Worm (Caenorhabditis elegans) whole organism, L3 larva: ENCODE data around the gene npr-37.

Source experiments
- R02D3.7 ChIP-seq: fragments of 150-350 bp; optimal IDR thresholded peaks from 2 replicates; lab custom pipeline; 2014; ENCODE audit warnings: missing biosample characterization, missing genetic modification characterization
- ZK546.5 ChIP-seq: sonication (generic microtip); optimal IDR thresholded peaks from 2 replicates; lab custom pipeline; 2017; ENCODE audit warnings: missing biosample characterization, missing genetic modification characterization
- aly-2 ChIP-seq: fragments of 150-350 bp; optimal IDR thresholded peaks from 2 replicates; lab custom pipeline; 2014; ENCODE audit warnings: missing biosample characterization, missing genetic modification characterization
- ama-1 ChIP-seq: fragments of 150-350 bp; optimal IDR thresholded peaks from 2 replicates; lab custom pipeline; 2018
- ceh-16 ChIP-seq: sonication (generic microtip); optimal IDR thresholded peaks from 2 replicates; lab custom pipeline; 2017; ENCODE audit warnings: missing biosample characterization, missing genetic modification characterization
- ceh-28 ChIP-seq: fragments of 150-350 bp; optimal IDR thresholded peaks from 2 replicates; lab custom pipeline; 2014; ENCODE audit warnings: missing biosample characterization, missing genetic modification reagents, missing genetic modification characterization
- ceh-9 ChIP-seq: sonication (generic microtip); optimal IDR thresholded peaks from 2 replicates; lab custom pipeline; 2018; ENCODE audit warnings: missing biosample characterization, missing genetic modification characterization
- daf-12 ChIP-seq: fragments of 150-350 bp; optimal IDR thresholded peaks from 2 replicates; lab custom pipeline; 2014; ENCODE audit warnings: missing biosample characterization, missing genetic modification reagents, missing genetic modification characterization
- egl-27 ChIP-seq: sonication (generic microtip); optimal IDR thresholded peaks from 4 replicates; lab custom pipeline; 2017; ENCODE audit warnings: missing biosample characterization, missing genetic modification reagents, missing genetic modification characterization
- egl-5 ChIP-seq: fragments of 150-350 bp; optimal IDR thresholded peaks from 2 replicates; lab custom pipeline; 2017; ENCODE audit warnings: missing biosample characterization, missing genetic modification reagents, missing genetic modification characterization, inconsistent platforms
- elt-1 ChIP-seq: fragments of 150-350 bp; optimal IDR thresholded peaks from 2 replicates; lab custom pipeline; 2014; ENCODE audit warnings: missing biosample characterization, missing genetic modification characterization
- elt-2 ChIP-seq: sonication (generic microtip); optimal IDR thresholded peaks from 2 replicates; lab custom pipeline; 2016; ENCODE audit warnings: missing genetic modification reagents, mild to moderate bottlenecking, missing genetic modification characterization, missing compliant biosample characterization
- elt-3 ChIP-seq, 3 experiments: fragments of 150-350 bp in 1 of 3; sonication (generic microtip) in 2 of 3; optimal IDR thresholded peaks; 2 replicates in 2 of 3; 4 replicates in 1 of 3; lab custom pipeline; 2014 to 2017; ENCODE audit warnings: missing biosample characterization in 3 of 3, missing genetic modification characterization in 3 of 3
- eor-1 ChIP-seq, 2 experiments: fragments of 150-350 bp; optimal IDR thresholded peaks; 2 replicates each; lab custom pipeline; 2014 to 2018; ENCODE audit warnings: missing biosample characterization in 2 of 2, missing genetic modification characterization in 2 of 2
- fkh-10 ChIP-seq: sonication (generic microtip); optimal IDR thresholded peaks from 2 replicates; lab custom pipeline; 2017; ENCODE audit warnings: missing biosample characterization, missing genetic modification reagents, missing genetic modification characterization
- fkh-2 ChIP-seq: fragments of 150-350 bp; optimal IDR thresholded peaks from 2 replicates; lab custom pipeline; 2014; ENCODE audit warnings: missing biosample characterization, missing genetic modification reagents, missing genetic modification characterization
- fos-1 ChIP-seq: fragments of 150-350 bp; optimal IDR thresholded peaks from 2 replicates; lab custom pipeline; 2014; ENCODE audit warnings: missing biosample characterization, missing genetic modification characterization
- hmg-11 ChIP-seq: sonication (generic microtip); optimal IDR thresholded peaks from 2 replicates; lab custom pipeline; 2016; ENCODE audit warnings: missing genetic modification characterization, missing compliant biosample characterization
- jun-1 ChIP-seq: fragments of 150-350 bp; optimal IDR thresholded peaks from 2 replicates; lab custom pipeline; 2014; ENCODE audit warnings: missing biosample characterization, missing genetic modification reagents, missing genetic modification characterization
- lin-15B ChIP-seq: fragments of 150-350 bp; optimal IDR thresholded peaks from 2 replicates; lab custom pipeline; 2014; ENCODE audit warnings: missing biosample characterization, missing genetic modification characterization
- lin-39 ChIP-seq: fragments of 150-350 bp; optimal IDR thresholded peaks from 2 replicates; lab custom pipeline; 2018; ENCODE audit warnings: missing biosample characterization, missing genetic modification reagents, missing genetic modification characterization
- lsy-12 ChIP-seq: sonication (generic microtip); optimal IDR thresholded peaks from 2 replicates; lab custom pipeline; 2016; ENCODE audit warnings: mild to moderate bottlenecking, missing genetic modification characterization, missing compliant biosample characterization
- mdl-1 ChIP-seq: fragments of 150-350 bp; optimal IDR thresholded peaks from 2 replicates; lab custom pipeline; 2014; ENCODE audit warnings: missing biosample characterization, missing genetic modification characterization
- mml-1 ChIP-seq: fragments of 150-350 bp; sonication (generic microtip); optimal IDR thresholded peaks from 3 replicates; lab custom pipeline; 2014; ENCODE audit warnings: missing biosample characterization, missing genetic modification characterization
- nfya-1 ChIP-seq: sonication (generic microtip); optimal IDR thresholded peaks from 2 replicates; lab custom pipeline; 2017; ENCODE audit warnings: missing genetic modification characterization, mild to moderate bottlenecking, missing compliant biosample characterization, antibody characterized with exemption, moderate library complexity; ENCODE audit not compliant: insufficient read depth
- nhr-11 ChIP-seq: fragments of 150-350 bp; optimal IDR thresholded peaks from 2 replicates; lab custom pipeline; 2014; ENCODE audit warnings: missing biosample characterization, missing genetic modification characterization
- nhr-12 ChIP-seq: fragments of 150-350 bp; optimal IDR thresholded peaks from 2 replicates; lab custom pipeline; 2014; ENCODE audit warnings: missing biosample characterization, missing genetic modification characterization
- nhr-23 ChIP-seq: fragments of 150-350 bp; optimal IDR thresholded peaks from 2 replicates; lab custom pipeline; 2014; ENCODE audit warnings: missing biosample characterization, missing genetic modification reagents, missing genetic modification characterization
- nhr-237 ChIP-seq: fragments of 150-350 bp; optimal IDR thresholded peaks from 2 replicates; lab custom pipeline; 2014; ENCODE audit warnings: missing biosample characterization, missing genetic modification characterization
- nhr-28 ChIP-seq: fragments of 150-350 bp; optimal IDR thresholded peaks from 2 replicates; lab custom pipeline; 2014; ENCODE audit warnings: missing biosample characterization, missing genetic modification characterization
- nhr-67 ChIP-seq: fragments of 150-350 bp; optimal IDR thresholded peaks from 2 replicates; lab custom pipeline; 2014; ENCODE audit warnings: missing biosample characterization, missing genetic modification characterization
- nhr-76 ChIP-seq: fragments of 150-350 bp; sonication (generic microtip); optimal IDR thresholded peaks from 5 replicates; lab custom pipeline; 2014; ENCODE audit warnings: missing biosample characterization, missing genetic modification characterization
- pha-4 ChIP-seq: fragments of 150-350 bp; optimal IDR thresholded peaks from 2 replicates; lab custom pipeline; 2014; ENCODE audit warnings: missing biosample characterization, missing genetic modification reagents, missing genetic modification characterization
- pqm-1 ChIP-seq: fragments of 150-350 bp; optimal IDR thresholded peaks from 2 replicates; lab custom pipeline; 2017; ENCODE audit warnings: missing biosample characterization, missing genetic modification characterization, inconsistent platforms
- sea-2 ChIP-seq: fragments of 150-350 bp; sonication (generic microtip); optimal IDR thresholded peaks from 4 replicates; lab custom pipeline; 2014; ENCODE audit warnings: missing biosample characterization, missing genetic modification reagents, missing genetic modification characterization
- snpc-4 ChIP-seq: fragments of 150-350 bp; optimal IDR thresholded peaks from 2 replicates; lab custom pipeline; 2014; ENCODE audit warnings: missing biosample characterization, missing genetic modification characterization
- tbx-2 ChIP-seq: sonication (generic microtip); optimal IDR thresholded peaks from 2 replicates; lab custom pipeline; 2016; ENCODE audit warnings: mild to moderate bottlenecking, missing genetic modification characterization, missing compliant biosample characterization
- unc-39 ChIP-seq: sonication (generic microtip); optimal IDR thresholded peaks from 4 replicates; lab custom pipeline; 2017; ENCODE audit warnings: missing biosample characterization, missing genetic modification characterization
- unc-62 ChIP-seq: fragments of 150-350 bp; sonication (generic microtip); optimal IDR thresholded peaks from 4 replicates; lab custom pipeline; 2014; ENCODE audit warnings: missing biosample characterization, missing genetic modification reagents, missing genetic modification characterization
- zag-1 ChIP-seq: fragments of 150-350 bp; optimal IDR thresholded peaks from 2 replicates; lab custom pipeline; 2014; ENCODE audit warnings: missing biosample characterization, missing genetic modification characterization
- ztf-11 ChIP-seq: fragments of 150-350 bp; optimal IDR thresholded peaks from 2 replicates; lab custom pipeline; 2014; ENCODE audit warnings: missing biosample characterization, missing genetic modification characterization
- ztf-4 ChIP-seq: fragments of 150-350 bp; optimal IDR thresholded peaks from 2 replicates; lab custom pipeline; 2014; ENCODE audit warnings: missing biosample characterization, missing genetic modification characterization

npr-37 gene

DNA sequence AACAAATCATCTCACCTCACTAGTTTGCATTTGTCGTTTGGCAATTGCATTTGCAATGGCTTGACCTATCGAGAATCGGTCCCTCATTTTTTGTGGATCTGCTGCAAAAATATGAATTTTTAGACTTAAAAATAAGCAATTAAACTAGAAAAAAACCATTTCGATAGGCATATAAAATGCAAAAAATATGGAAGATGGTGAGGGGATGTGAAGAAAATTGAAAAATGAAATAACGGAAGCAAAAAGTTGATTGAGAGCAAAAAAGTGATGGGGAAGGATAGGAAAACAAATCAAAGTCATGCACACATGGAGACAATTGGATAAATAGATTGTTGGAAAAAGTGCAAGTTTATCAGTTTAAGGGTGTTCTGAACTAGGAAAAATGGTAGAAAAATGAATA is at the start of gene npr-37:
Gene npr-37, minus strand, starts transcription at position 101 of the 400 bp plus-strand sequence.
- TF ChIP-seq sea-2 (GFP tag; lab: Kevin White, UChicago): no peak
- no peak for TF ChIP-seq nfya-1
- no peak for TF ChIP-seq daf-12 (tag; lab: Kevin White, UChicago)
- no peak for TF ChIP-seq lsy-12 (tag; lab: Kevin White, UChicago)

DNA sequence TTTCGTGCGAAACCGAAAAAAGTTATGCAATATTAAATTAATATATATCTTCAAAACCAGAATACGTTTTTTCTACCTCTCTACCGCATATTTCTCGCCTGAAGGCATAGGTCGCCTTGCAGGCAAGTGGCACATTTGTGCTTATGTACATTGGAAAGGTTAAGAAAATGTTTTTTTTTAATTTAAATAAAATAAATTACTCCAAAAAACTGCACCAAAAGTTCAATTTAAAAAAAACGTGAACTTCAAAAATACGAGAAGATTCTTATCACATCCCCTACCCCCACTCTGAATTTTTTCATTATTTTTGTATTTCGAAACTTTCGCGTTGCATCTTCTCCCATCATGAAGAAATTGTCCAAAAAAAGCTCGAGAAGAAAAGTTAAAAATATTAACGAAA is 43.4 kb upstream of the npr-37 start, which contains the start of gene W03G1.2:
Gene W03G1.2, plus strand, starts transcription at position 301 of the 400 bp plus-strand sequence.
- TF ChIP-seq lin-39 (tag; lab: Kevin White, UChicago) (no peak), nfya-1 (no peak), fkh-10 (no peak), ztf-4 (tag; lab: Kevin White, UChicago) (no peak), ceh-9 (tag; lab: Kevin White, UChicago) (no peak), hmg-11 (tag; lab: Kevin White, UChicago) (no peak), egl-5 (no peak), nhr-12 (tag; lab: Kevin White, UChicago) (no peak), unc-39 (tag; lab: Kevin White, UChicago) (no peak), ama-1 (no peak), sea-2 (GFP tag; lab: Kevin White, UChicago) (no peak), lin-15B (tag; lab: Kevin White, UChicago) (no peak), nhr-76 (tag; lab: Kevin White, UChicago) (no peak), tbx-2 (no peak), ZK546.5 (no peak), nhr-23 (tag; lab: Kevin White, UChicago) (no peak), aly-2 (tag; lab: Kevin White, UChicago) (no peak), nhr-67 (tag; lab: Kevin White, UChicago) (no peak)

DNA sequence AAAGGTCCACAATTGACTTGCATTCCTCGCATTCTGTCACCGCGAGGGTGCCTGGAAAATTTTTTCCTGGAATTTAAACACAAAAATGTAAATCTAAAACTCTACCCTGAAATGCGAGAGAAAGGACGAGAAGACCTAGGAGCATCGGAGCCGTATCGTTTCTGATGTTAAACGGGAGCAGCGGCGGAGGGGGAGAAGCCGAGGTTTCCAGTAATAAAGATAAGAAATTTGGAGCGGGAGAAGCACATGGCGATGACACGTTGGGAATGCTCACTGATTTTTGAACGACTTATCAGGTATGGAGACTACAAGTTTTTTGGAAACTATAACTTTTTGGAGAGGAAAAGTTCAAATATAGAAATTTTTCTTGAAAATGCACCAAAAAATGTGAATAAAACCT is 42.6 kb upstream of the npr-37 start, which contains the start of gene asm-3:
Gene asm-3, minus strand, starts transcription at position 215 of the 400 bp plus-strand sequence.
- TF ChIP-seq nhr-67 (tag; lab: Kevin White, UChicago): no peak
- TF ChIP-seq egl-27 (tag; lab: Kevin White, UChicago): no peak
- no peak for TF ChIP-seq elt-1 (tag; lab: Kevin White, UChicago)
- TF ChIP-seq nhr-11: no peak
- no peak for TF ChIP-seq elt-3 (tag; optimal IDR thresholded peaks at IDR 0.05; lab: Kevin White, UChicago)
- TF ChIP-seq snpc-4 (tag; lab: Kevin White, UChicago): no peak
- peak; percentile 72 for TF ChIP-seq elt-2 (tag; lab: Kevin White, UChicago)

DNA sequence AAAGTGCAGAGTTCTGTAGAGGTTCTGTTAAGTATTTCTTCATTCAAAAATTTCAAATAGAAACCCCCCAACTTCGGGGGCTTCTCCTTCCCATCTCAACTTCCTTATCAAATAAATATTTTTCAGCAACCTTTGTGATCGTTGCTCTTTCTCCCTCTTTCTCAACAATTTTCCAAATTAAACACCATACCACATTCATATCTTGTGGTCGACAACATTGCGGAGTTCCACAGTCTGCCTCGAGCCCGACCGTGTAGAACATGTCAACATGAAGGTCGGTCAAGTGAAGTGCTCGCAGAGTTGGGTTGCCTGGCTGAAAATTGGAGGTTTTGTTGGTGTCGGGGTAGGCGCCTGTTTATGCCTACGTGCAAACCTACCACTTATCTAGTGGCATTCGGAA is 41.6 kb upstream of the npr-37 start:
- TF ChIP-seq egl-5: no peak
- no peak for TF ChIP-seq elt-1 (tag; lab: Kevin White, UChicago)
- no peak for TF ChIP-seq daf-12 (tag; lab: Kevin White, UChicago)
- no peak for TF ChIP-seq lin-39 (tag; lab: Kevin White, UChicago)
- no peak for TF ChIP-seq eor-1 (tag; optimal IDR thresholded peaks at IDR 0.05; lab: Kevin White, UChicago)
- TF ChIP-seq ceh-16 (tag; lab: Kevin White, UChicago): no peak
- no peak for TF ChIP-seq jun-1
- TF ChIP-seq tbx-2: no peak
- no peak for TF ChIP-seq mdl-1 (tag; lab: Kevin White, UChicago)
- no peak for TF ChIP-seq lsy-12 (tag; lab: Kevin White, UChicago)

DNA sequence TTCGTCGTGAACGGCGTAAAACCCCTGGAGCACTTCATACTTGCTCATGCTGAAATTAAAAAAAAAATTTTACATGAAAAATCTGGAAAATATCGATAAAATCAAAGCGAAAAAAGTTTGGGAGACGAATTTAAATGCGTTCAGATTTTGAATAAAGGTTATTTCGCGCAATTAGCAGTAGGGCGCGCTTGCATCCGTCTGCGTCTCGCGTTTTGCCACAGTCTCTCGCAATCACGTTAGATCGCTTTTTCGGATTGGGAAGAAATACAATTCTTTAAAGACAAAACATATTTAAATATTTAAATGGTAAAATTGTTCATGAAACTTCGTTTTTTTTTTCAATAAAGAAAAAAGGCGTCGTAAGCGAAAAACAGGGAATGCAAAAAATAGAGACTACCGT is 38.4 kb upstream of the npr-37 start, which contains the start of gene pig-1:
Gene pig-1, minus strand, starts transcription at position 49 of the 400 bp plus-strand sequence.
- TF ChIP-seq eor-1 (tag; optimal IDR thresholded peaks at IDR 0.05; lab: Kevin White, UChicago) (no peak), nfya-1 (peak; percentile 69), fkh-10 (no peak), daf-12 (tag; lab: Kevin White, UChicago) (no peak), nhr-67 (tag; lab: Kevin White, UChicago) (no peak), ztf-4 (tag; lab: Kevin White, UChicago) (no peak), egl-5 (no peak), pqm-1 (no peak), fos-1 (no peak), nhr-237 (tag; lab: Kevin White, UChicago) (no peak), mml-1 (tag; lab: Kevin White, UChicago) (no peak), snpc-4 (tag; lab: Kevin White, UChicago) (peak; percentile 14), nhr-23 (tag; lab: Kevin White, UChicago) (peak; percentile 81), tbx-2 (no peak), lin-39 (tag; lab: Kevin White, UChicago) (peak; percentile 74), nhr-28 (no peak), zag-1 (tag; lab: Kevin White, UChicago) (no peak), aly-2 (tag; lab: Kevin White, UChicago) (no peak), ceh-28 (tag; lab: Kevin White, UChicago) (no peak), nhr-12 (tag; lab: Kevin White, UChicago) (no peak), nhr-76 (tag; lab: Kevin White, UChicago) (no peak), ztf-11 (tag; lab: Kevin White, UChicago) (no peak), lin-15B (tag; lab: Kevin White, UChicago) (peak; percentile 77), unc-62 (GFP tag; lab: Kevin White, UChicago) (no peak), pha-4 (tag; lab: Kevin White, UChicago) (peak; percentile 71), hmg-11 (tag; lab: Kevin White, UChicago) (no peak), ama-1 (no peak), sea-2 (GFP tag; lab: Kevin White, UChicago) (no peak), ZK546.5 (no peak), lsy-12 (tag; lab: Kevin White, UChicago) (no peak), fkh-2 (tag; lab: Kevin White, UChicago) (no peak), nhr-11 (no peak), R02D3.7 (tag; lab: Kevin White, UChicago) (peak; percentile 40), mdl-1 (tag; lab: Kevin White, UChicago) (no peak)
